Worm (Caenorhabditis elegans): ENCODE data around the gene cut-2.

Gene cut-2

DNA sequence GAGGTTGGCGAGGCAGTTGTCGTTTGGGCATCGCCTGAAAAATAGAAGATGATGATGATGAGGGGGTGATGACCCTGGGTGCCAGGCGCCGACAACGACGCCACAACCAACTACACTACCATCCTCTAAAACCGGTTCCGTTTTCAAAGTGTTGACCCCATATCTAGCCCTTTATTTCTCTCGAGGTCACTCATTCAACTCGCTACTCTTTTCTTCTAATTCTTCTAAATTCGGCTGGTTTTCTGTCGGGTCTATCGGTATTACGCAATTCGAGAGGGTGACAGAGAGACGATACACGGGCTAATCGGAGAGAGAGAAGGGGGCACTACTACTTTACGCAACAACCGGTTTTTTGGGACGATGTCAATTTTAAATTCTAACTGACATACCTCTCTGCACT lies 43.4 kb upstream of the cut-2 start:
- TF ChIP-seq hmg-11 (tag; optimal IDR thresholded peaks at IDR 0.05) (no peak), snpc-4 (tag; optimal IDR thresholded peaks at IDR 0.05) (peak; percentile 13), mdl-1 (tag; optimal IDR thresholded peaks at IDR 0.05) (peak; percentile 12), nhr-25 (tag; optimal IDR thresholded peaks at IDR 0.05) (peak; percentile 99), egl-5 (tag; optimal IDR thresholded peaks at IDR 0.05) (peak; percentile 64), daf-12 (tag; optimal IDR thresholded peaks at IDR 0.05) (no peak), nhr-11 (tag; optimal IDR thresholded peaks at IDR 0.05) (no peak), elt-3 (tag; optimal IDR thresholded peaks at IDR 0.05) (peak in 2 of 3 experiments; percentile 59 to 81), tbx-2 (tag; optimal IDR thresholded peaks at IDR 0.05) (peak; percentile 69), jun-1 (tag; optimal IDR thresholded peaks at IDR 0.05) (peak; percentile 41), unc-39 (tag; optimal IDR thresholded peaks at IDR 0.05) (no peak), nhr-237 (tag; optimal IDR thresholded peaks at IDR 0.05) (no peak), aly-2 (tag; optimal IDR thresholded peaks at IDR 0.05) (no peak), ztf-4 (tag; optimal IDR thresholded peaks at IDR 0.05) (no peak), nfya-1 (tag; optimal IDR thresholded peaks at IDR 0.05; ENCODE audit: insufficient read depth) (peak; percentile 13), nhr-43 (tag; optimal IDR thresholded peaks at IDR 0.05; ENCODE audit: poor library complexity, severe bottlenecking) (peak; percentile 86), lin-15B (tag; optimal IDR thresholded peaks at IDR 0.05) (no peak), nhr-77 (tag; optimal IDR thresholded peaks at IDR 0.05) (no peak), ceh-16 (tag; optimal IDR thresholded peaks at IDR 0.05) (no peak), fos-1 (tag; optimal IDR thresholded peaks at IDR 0.05) (no peak), ZK546.5 (tag; optimal IDR thresholded peaks at IDR 0.05) (no peak), nhr-12 (tag; optimal IDR thresholded peaks at IDR 0.05) (no peak), ztf-11 (tag; optimal IDR thresholded peaks at IDR 0.05) (no peak), fkh-2 (tag; optimal IDR thresholded peaks at IDR 0.05) (no peak), ceh-82 (tag; optimal IDR thresholded peaks at IDR 0.05) (no peak), pqm-1 (tag; optimal IDR thresholded peaks at IDR 0.05) (no peak), skn-1 (tag; optimal IDR thresholded peaks at IDR 0.05) (no peak), zag-1 (tag; optimal IDR thresholded peaks at IDR 0.05) (no peak), fkh-10 (GFP tag; optimal IDR thresholded peaks at IDR 0.05) (no peak), lsy-12 (tag; optimal IDR thresholded peaks at IDR 0.05) (peak; percentile 23), elt-1 (tag; optimal IDR thresholded peaks at IDR 0.05) (peak; percentile 57), elt-2 (tag; optimal IDR thresholded peaks at IDR 0.05) (peak; percentile 1), ama-1 (optimal IDR thresholded peaks at IDR 0.05) (no peak), ceh-28 (tag; optimal IDR thresholded peaks at IDR 0.05) (peak; percentile 46), nhr-76 (tag; optimal IDR thresholded peaks at IDR 0.05) (no peak), eor-1 (tag; optimal IDR thresholded peaks at IDR 0.05) (peak in 1 of 2 experiments; percentile 39), nhr-67 (tag; optimal IDR thresholded peaks at IDR 0.05) (no peak), R02D3.7 (tag; optimal IDR thresholded peaks at IDR 0.05) (no peak), ceh-9 (tag; optimal IDR thresholded peaks at IDR 0.05) (no peak), mml-1 (tag; optimal IDR thresholded peaks at IDR 0.05) (no peak), unc-62 (GFP tag; optimal IDR thresholded peaks at IDR 0.05) (peak; percentile 43), nhr-23 (tag; optimal IDR thresholded peaks at IDR 0.05) (peak; percentile 99), sea-2 (GFP tag; optimal IDR thresholded peaks at IDR 0.05) (no peak), egl-27 (tag; optimal IDR thresholded peaks at IDR 0.05) (peak; percentile 50), pha-4 (tag; optimal IDR thresholded peaks at IDR 0.05) (no peak), nhr-28 (tag; optimal IDR thresholded peaks at IDR 0.05) (no peak), lin-39 (tag; optimal IDR thresholded peaks at IDR 0.05) (no peak)

- no peak for TF ChIP-seq tbx-2 (tag; optimal IDR thresholded peaks at IDR 0.05)
- peak; percentile 93 for TF ChIP-seq elt-2 (tag; optimal IDR thresholded peaks at IDR 0.05)
- peak; percentile 66 for TF ChIP-seq pqm-1 (tag; optimal IDR thresholded peaks at IDR 0.05)
- TF ChIP-seq skn-1 (tag; optimal IDR thresholded peaks at IDR 0.05) = no peak
These were observed 41.9 kb upstream of the cut-2 start for ce11 chrV:13372821-13373220.

Measured in whole organism, L3 larva.